Fruit fly (Drosophila melanogaster) whole organism, embryonic: ENCODE results near the gene Cdc7.
A peak's percentile ranks its signal among the peaks of the same experiment; 100 is the strongest.

ENCODE experiments used
- BtbVII ChIP-seq: fragments of 200-800 bp; sonication (Bioruptor generic); optimal IDR thresholded peaks from 3 replicates; lab custom pipeline; 2017; ENCODE audit warnings: missing biosample characterization, mild to moderate bottlenecking, missing genetic modification characterization
- CG10321 ChIP-seq: fragments of 200-800 bp; sonication (Bioruptor generic); IDR thresholded peaks from 2 replicates; pipeline ENCODE4 v1.3.6; 2022; ENCODE audit warnings: missing biosample characterization, missing genetic modification characterization
- CG10979 ChIP-seq: fragments of 200-800 bp; sonication (Bioruptor generic); optimal IDR thresholded peaks from 2 replicates; lab custom pipeline; 2018; ENCODE audit warnings: missing biosample characterization, mild to moderate bottlenecking, missing genetic modification characterization, moderate library complexity
- CG11504 ChIP-seq: fragments of 200-800 bp; sonication (Bioruptor generic); optimal IDR thresholded peaks from 3 replicates; lab custom pipeline; 2019; ENCODE audit warnings: missing biosample characterization, mild to moderate bottlenecking, missing genetic modification characterization, moderate library complexity
- CG12104 ChIP-seq: fragments of 200-800 bp; sonication (Bioruptor generic); optimal IDR thresholded peaks from 3 replicates; lab custom pipeline; 2016; ENCODE audit warnings: missing biosample characterization, missing genetic modification characterization
- CG12155 ChIP-seq: fragments of 200-800 bp; sonication (Bioruptor generic); optimal IDR thresholded peaks from 3 replicates; lab custom pipeline; 2016; ENCODE audit warnings: missing biosample characterization, missing genetic modification characterization
- CG12744 ChIP-seq: fragments of 200-800 bp; sonication (Bioruptor generic); optimal IDR thresholded peaks from 2 replicates; lab custom pipeline; 2016; ENCODE audit warnings: missing biosample characterization, missing genetic modification characterization
- CG14860 ChIP-seq: fragments of 200-800 bp; sonication (Bioruptor generic); IDR thresholded peaks from 3 replicates; pipeline ENCODE4 v1.3.6; 2022; ENCODE audit warnings: missing biosample characterization, missing genetic modification characterization; ENCODE audit not compliant: partially characterized antibody
- CG15073 ChIP-seq: fragments of 200-800 bp; sonication (Bioruptor generic); optimal IDR thresholded peaks from 2 replicates; lab custom pipeline; 2016; ENCODE audit warnings: missing biosample characterization, missing genetic modification characterization
- CG1529 ChIP-seq: fragments of 200-800 bp; sonication (Bioruptor generic); optimal IDR thresholded peaks from 3 replicates; lab custom pipeline; 2018; ENCODE audit warnings: missing biosample characterization, missing genetic modification characterization
- CG17612 ChIP-seq: fragments of 200-800 bp; sonication (Bioruptor generic); IDR thresholded peaks from 2 replicates; pipeline ENCODE4 v1.3.6; 2022; ENCODE audit warnings: missing biosample characterization, missing genetic modification characterization
- CG18476 ChIP-seq: fragments of 200-800 bp; sonication (Bioruptor generic); optimal IDR thresholded peaks from 2 replicates; lab custom pipeline; 2016; ENCODE audit warnings: missing biosample characterization, mild to moderate bottlenecking, missing genetic modification characterization
- CG2120 ChIP-seq: fragments of 200-800 bp; sonication (Bioruptor generic); optimal IDR thresholded peaks from 3 replicates; lab custom pipeline; 2016; ENCODE audit warnings: missing biosample characterization, missing genetic modification characterization
- CG2202 ChIP-seq: fragments of 200-800 bp; sonication (Bioruptor generic); optimal IDR thresholded peaks from 2 replicates; lab custom pipeline; 2018; ENCODE audit warnings: missing biosample characterization, mild to moderate bottlenecking, missing genetic modification characterization
- CG30431 ChIP-seq: fragments of 200-800 bp; sonication (Bioruptor generic); optimal IDR thresholded peaks from 2 replicates; lab custom pipeline; 2017; ENCODE audit warnings: missing biosample characterization, missing genetic modification characterization
- CG3995 ChIP-seq: fragments of 200-800 bp; sonication (Bioruptor generic); optimal IDR thresholded peaks from 3 replicates; lab custom pipeline; 2016; ENCODE audit warnings: missing biosample characterization, missing genetic modification characterization
- CG6791 ChIP-seq: fragments of 200-800 bp; sonication (Bioruptor generic); IDR thresholded peaks from 3 replicates; pipeline ENCODE4 v1.3.6; 2022; ENCODE audit warnings: missing biosample characterization, missing genetic modification characterization; ENCODE audit not compliant: partially characterized antibody
- CG8089 ChIP-seq: fragments of 200-800 bp; sonication (Bioruptor generic); optimal IDR thresholded peaks from 3 replicates; lab custom pipeline; 2016; ENCODE audit warnings: missing biosample characterization, missing genetic modification characterization
- CG9932 ChIP-seq: fragments of 200-800 bp; sonication (Bioruptor generic); IDR thresholded peaks from 2 replicates; pipeline ENCODE4 v1.3.6; 2022; ENCODE audit warnings: missing biosample characterization, missing genetic modification characterization
- D19B ChIP-seq: fragments of 200-800 bp; sonication (Bioruptor generic); optimal IDR thresholded peaks from 2 replicates; lab custom pipeline; 2017; ENCODE audit warnings: missing biosample characterization, mild to moderate bottlenecking, missing genetic modification characterization
- Dbx ChIP-seq: fragments of 200-800 bp; sonication (Bioruptor generic); IDR thresholded peaks from 3 replicates; pipeline ENCODE4 v1.3.6; 2022; ENCODE audit warnings: missing biosample characterization, missing genetic modification characterization
- Doc3 ChIP-seq: fragments of 200-800 bp; sonication (Bioruptor generic); IDR thresholded peaks from 3 replicates; pipeline ENCODE4 v1.3.6; 2022; ENCODE audit warnings: missing biosample characterization, missing genetic modification characterization; ENCODE audit not compliant: partially characterized antibody
- Dref ChIP-seq: fragments of 200-800 bp; sonication (Bioruptor generic); IDR thresholded peaks from 2 replicates; pipeline ENCODE4 v1.3.6; 2022; ENCODE audit warnings: missing biosample characterization, missing genetic modification characterization
- Drgx ChIP-seq: fragments of 200-800 bp; sonication (Bioruptor generic); IDR thresholded peaks from 2 replicates; pipeline ENCODE4 v1.3.6; 2022; ENCODE audit warnings: missing biosample characterization, missing genetic modification characterization
- Jarid2 ChIP-seq: fragments of 200-800 bp; sonication (Bioruptor generic); optimal IDR thresholded peaks from 3 replicates; lab custom pipeline; 2017; ENCODE audit warnings: mild to moderate bottlenecking, missing biosample characterization, missing genetic modification reagents, missing genetic modification characterization
- Lhr ChIP-seq: fragments of 200-800 bp; sonication (Bioruptor generic); optimal IDR thresholded peaks from 3 replicates; lab custom pipeline; 2017; ENCODE audit warnings: mild to moderate bottlenecking, missing biosample characterization, missing genetic modification reagents, missing genetic modification characterization
- Med ChIP-seq: fragments of 200-800 bp; sonication (Bioruptor generic); peaks from one replicate; lab custom pipeline; 2016; ENCODE audit warnings: missing biosample characterization, missing genetic modification characterization, mild to moderate bottlenecking, inconsistent platforms, moderate library complexity
- Mes4 ChIP-seq: fragments of 200-800 bp; sonication (Bioruptor generic); optimal IDR thresholded peaks from 2 replicates; lab custom pipeline; 2016; ENCODE audit warnings: missing biosample characterization, missing genetic modification characterization
- Nf-YC ChIP-seq: fragments of 200-800 bp; optimal IDR thresholded peaks from 3 replicates; lab custom pipeline; 2019; ENCODE audit warnings: missing biosample characterization, mild to moderate bottlenecking, missing genetic modification characterization, moderate library complexity
- Opbp ChIP-seq: fragments of 200-800 bp; sonication (Bioruptor generic); IDR thresholded peaks from 3 replicates; pipeline ENCODE4 v1.3.6; 2022; ENCODE audit warnings: missing biosample characterization, missing genetic modification characterization; ENCODE audit not compliant: partially characterized antibody
- Optix ChIP-seq: fragments of 200-800 bp; sonication (Bioruptor generic); IDR thresholded peaks from 3 replicates; pipeline ENCODE4 v1.3.6; 2022; ENCODE audit warnings: missing biosample characterization, missing genetic modification characterization
- Rx ChIP-seq: fragments of 200-800 bp; sonication (Bioruptor generic); IDR thresholded peaks from 2 replicates; pipeline ENCODE4 v1.3.6; 2022; ENCODE audit warnings: missing biosample characterization, missing genetic modification characterization
- Trl ChIP-seq, 3 experiments: fragments of >200 bp in 2 of 3; fragments of 200-800 bp in 1 of 3; sonication (Bioruptor generic) in 1 of 3; optimal IDR thresholded peaks; 2 replicates in 1 of 3; 3 replicates in 2 of 3; lab custom pipeline; 2016 to 2017; ENCODE audit warnings: missing biosample characterization in 1 of 3, missing genetic modification characterization in 1 of 3
- ara ChIP-seq: fragments of 200-800 bp; sonication (Bioruptor generic); IDR thresholded peaks from 2 replicates; pipeline ENCODE4 v1.3.6; 2022; ENCODE audit warnings: missing biosample characterization, missing genetic modification characterization
- ato ChIP-seq: fragments of 200-800 bp; sonication (Bioruptor generic); IDR thresholded peaks from 2 replicates; pipeline ENCODE4 v1.3.6; 2022; ENCODE audit warnings: missing biosample characterization, missing genetic modification characterization; ENCODE audit not compliant: partially characterized antibody
- chinmo ChIP-seq: fragments of 200-800 bp; sonication (Bioruptor generic); IDR thresholded peaks from 4 replicates; pipeline ENCODE4 v1.3.6; 2022; ENCODE audit warnings: missing biosample characterization, missing genetic modification characterization; ENCODE audit not compliant: partially characterized antibody
- crp ChIP-seq, 2 experiments: fragments of 200-800 bp; sonication (Bioruptor generic); optimal IDR thresholded peaks; 2 replicates in 1 of 2; 3 replicates in 1 of 2; lab custom pipeline; 2017; ENCODE audit warnings: missing biosample characterization in 2 of 2, missing genetic modification characterization in 2 of 2, mild to moderate bottlenecking in 1 of 2, moderate library complexity in 1 of 2
- ham ChIP-seq: fragments of 200-800 bp; sonication (Bioruptor generic); IDR thresholded peaks from 2 replicates; pipeline ENCODE4 v1.3.6; 2022; ENCODE audit warnings: missing biosample characterization, missing genetic modification characterization
- hb ChIP-seq: fragments of 200-800 bp; sonication (Bioruptor generic); IDR thresholded peaks from 3 replicates; pipeline ENCODE4 v1.3.6; 2022; ENCODE audit warnings: missing biosample characterization, missing genetic modification characterization; ENCODE audit not compliant: partially characterized antibody
- her ChIP-seq: fragments of 200-800 bp; sonication (Bioruptor generic); optimal IDR thresholded peaks from 2 replicates; lab custom pipeline; 2016; ENCODE audit warnings: missing biosample characterization, missing genetic modification characterization
- kay ChIP-seq: fragments of 200-800 bp; sonication (Bioruptor generic); optimal IDR thresholded peaks from 2 replicates; lab custom pipeline; 2016; ENCODE audit warnings: missing biosample characterization, missing genetic modification characterization
- lab ChIP-seq: fragments of 200-800 bp; sonication (Bioruptor generic); optimal IDR thresholded peaks from 3 replicates; lab custom pipeline; 2017; ENCODE audit warnings: missing biosample characterization, missing genetic modification characterization, mild to moderate bottlenecking, moderate library complexity, missing genetic modification reagents
- lbe ChIP-seq: fragments of 200-800 bp; sonication (Bioruptor generic); optimal IDR thresholded peaks from 2 replicates; lab custom pipeline; 2016; ENCODE audit warnings: missing biosample characterization, mild to moderate bottlenecking, missing genetic modification characterization
- mam ChIP-seq: fragments of 200-800 bp; sonication (Bioruptor generic); optimal IDR thresholded peaks from 3 replicates; lab custom pipeline; 2016; ENCODE audit warnings: missing biosample characterization, missing genetic modification characterization
- nerfin-2 ChIP-seq: fragments of 200-800 bp; sonication (Bioruptor generic); IDR thresholded peaks from 2 replicates; pipeline ENCODE4 v1.3.6; 2022; ENCODE audit warnings: missing biosample characterization, missing genetic modification characterization; ENCODE audit not compliant: partially characterized antibody
- pfk ChIP-seq: fragments of 200-800 bp; sonication (Bioruptor generic); optimal IDR thresholded peaks from 2 replicates; lab custom pipeline; 2018; ENCODE audit warnings: missing biosample characterization, mild to moderate bottlenecking, missing genetic modification characterization, moderate library complexity
- sd ChIP-seq: fragments of 200-800 bp; sonication (Bioruptor generic); optimal IDR thresholded peaks from 3 replicates; lab custom pipeline; 2018; ENCODE audit warnings: missing biosample characterization, mild to moderate bottlenecking, missing genetic modification characterization, moderate library complexity
- sens ChIP-seq: fragments of 200-800 bp; sonication (Bioruptor generic); peaks from one replicate; lab custom pipeline; 2016; ENCODE audit warnings: missing biosample characterization, missing genetic modification characterization
- sna ChIP-seq: fragments of 200-800 bp; sonication (Bioruptor generic); IDR thresholded peaks from 2 replicates; pipeline ENCODE4 v1.3.6; 2022; ENCODE audit warnings: missing biosample characterization, missing genetic modification characterization; ENCODE audit not compliant: partially characterized antibody
- sqz ChIP-seq: fragments of 200-800 bp; sonication (Bioruptor generic); optimal IDR thresholded peaks from 3 replicates; lab custom pipeline; 2018; ENCODE audit warnings: missing biosample characterization, mild to moderate bottlenecking, missing genetic modification characterization

Gene Cdc7

dm6 chrX:6687267-6687666, 32.9 kb downstream of the Cdc7 start, which contains the start of gene CG44303 (continued):
- TF ChIP-seq Dref (peak; percentile 77), ara (GFP tag; lab: Robert Waterston, UW) (no peak), CG12744 (GFP tag; lab: Kevin White, UChicago) (no peak), kay (GFP tag; lab: Kevin White, UChicago) (no peak), Opbp (GFP tag; lab: Robert Waterston, UW) (peak; percentile 69; the same call in 2 of the 3 replicates), ato (peak; percentile 79), Med (GFP tag; lab: Kevin White, UChicago) (no peak), lbe (GFP tag; lab: Kevin White, UChicago) (no peak), Drgx (GFP tag; lab: Robert Waterston, UW) (no peak), CG17612 (GFP tag; lab: Robert Waterston, UW) (no peak), nerfin-2 (GFP tag; lab: Robert Waterston, UW) (peak; percentile 78), lab (GFP tag; lab: Kevin White, UChicago) (no peak), chinmo (GFP tag; lab: Robert Waterston, UW) (0 out of 4 replicates have a peak, but pooled peaks have one; percentile 11), Nf-YC (no peak), CG2202 (tag; lab: Kevin White, UChicago) (no peak), crp (GFP tag; optimal IDR thresholded peaks at IDR 0.05; lab: Kevin White, UChicago) (no peak), Rx (GFP tag; lab: Robert Waterston, UW) (no peak), CG9932 (GFP tag; lab: Robert Waterston, UW) (no peak), CG14860 (peak; percentile 69), CG10979 (tag; lab: Kevin White, UChicago) (no peak), Dbx (GFP tag; lab: Robert Waterston, UW) (no peak), Doc3 (GFP tag; lab: Robert Waterston, UW) (peak; percentile 34; the same call in 1 of the 3 replicates), hb (peak; percentile 76; the same call in 2 of the 3 replicates), CG1529 (GFP tag; lab: Kevin White, UChicago) (no peak), Jarid2 (GFP tag; lab: Kevin White, UChicago) (no peak), CG15073 (no peak), Optix (GFP tag; lab: Robert Waterston, UW) (no peak), CG6791 (GFP tag; lab: Robert Waterston, UW) (peak; percentile 82), CG12155 (GFP tag; lab: Kevin White, UChicago) (no peak), sqz (GFP tag; lab: Kevin White, UChicago) (no peak), CG12104 (no peak), CG2120 (GFP tag; lab: Kevin White, UChicago) (no peak), mam (no peak), Lhr (GFP tag; lab: Kevin White, UChicago) (no peak), her (GFP tag; lab: Kevin White, UChicago) (no peak), sens (GFP tag; lab: Kevin White, UChicago) (no peak), sd (tag; lab: Kevin White, UChicago) (no peak), pfk (GFP tag; lab: Kevin White, UChicago) (no peak), CG30431 (GFP tag; lab: Kevin White, UChicago) (no peak), ham (no peak), Trl (optimal IDR thresholded peaks at IDR 0.05; lab: Kevin White, UChicago) (no peak), Trl (GFP tag; optimal IDR thresholded peaks at IDR 0.05; lab: Kevin White, UChicago) (no peak), CG8089 (GFP tag; lab: Kevin White, UChicago) (no peak), CG11504 (tag; lab: Kevin White, UChicago) (no peak), sna (0 out of 2 replicates have a peak, but pooled peaks have one; percentile 22), CG3995 (GFP tag; lab: Kevin White, UChicago) (no peak), CG18476 (no peak), BtbVII (no peak), CG10321 (GFP tag; lab: Robert Waterston, UW) (no peak), D19B (no peak), Mes4 (GFP tag; lab: Kevin White, UChicago) (no peak)
